Fruit fly (Drosophila melanogaster) whole organism: ENCODE measurements around the gene Mocs2A.

ENCODE experiments used
- CG8478 ChIP-seq: fragments of >200 bp; optimal IDR thresholded peaks from 2 replicates; lab custom pipeline; 2018; ENCODE audit warnings: inconsistent platforms
- Dll ChIP-seq: fragments of >200 bp; optimal IDR thresholded peaks from 2 replicates; lab custom pipeline; 2017
- EcR ChIP-seq, 2 experiments: fragments of >200 bp; optimal IDR thresholded peaks; 2 replicates each; lab custom pipeline; 2017; ENCODE audit warnings: missing biosample characterization in 2 of 2, missing genetic modification characterization in 2 of 2, missing genetic modification reagents in 2 of 2
- pan ChIP-seq: fragments of >200 bp; optimal IDR thresholded peaks from 2 replicates; lab custom pipeline; 2017
- psq ChIP-seq: fragments of >200 bp; optimal IDR thresholded peaks from 2 replicates; lab custom pipeline; 2017
- usp ChIP-seq: fragments of >200 bp; optimal IDR thresholded peaks from 2 replicates; lab custom pipeline; 2017; ENCODE audit warnings: missing biosample characterization, missing genetic modification characterization, mixed read lengths

Gene Mocs2A

dm6 chr3R:25127231-25127689, at the start of gene Mocs2A, which contains the start of the genes Mocs2B and Clbn:
Mocs2A (minus strand) TSS chr3R:25127359.
Mocs2B (minus strand) TSS chr3R:25127359.
Clbn (plus strand) TSS chr3R:25127502.
- TF ChIP-seq psq (lab: Kevin White, UChicago) (no peak), Dll (lab: Kevin White, UChicago) (no peak), CG8478 (lab: Kevin White, UChicago) (no peak), usp (no peak), pan (lab: Kevin White, UChicago) (no peak), EcR (GFP tag; optimal IDR thresholded peaks at IDR 0.05; lab: Kevin White, UChicago) (no peak)

dm6 chr3R:25176517-25176916, 49.4 kb upstream of the Mocs2A start:
- TF ChIP-seq Dll (lab: Kevin White, UChicago) (no peak), EcR (GFP tag; optimal IDR thresholded peaks at IDR 0.05; lab: Kevin White, UChicago) (no peak), usp (no peak), pan (lab: Kevin White, UChicago) (no peak), psq (lab: Kevin White, UChicago) (no peak), CG8478 (lab: Kevin White, UChicago) (no peak)

dm6 chr3R:25174244-25174643, 47.1 kb upstream of the Mocs2A start:
- TF ChIP-seq CG8478 (lab: Kevin White, UChicago) (no peak), EcR (GFP tag; optimal IDR thresholded peaks at IDR 0.05; lab: Kevin White, UChicago) (no peak), psq (lab: Kevin White, UChicago) (no peak), pan (lab: Kevin White, UChicago) (peak; percentile 89)

- TF ChIP-seq pan (lab: Kevin White, UChicago) (no peak), CG8478 (lab: Kevin White, UChicago) (no peak), Dll (lab: Kevin White, UChicago) (no peak), usp (no peak), EcR (GFP tag; optimal IDR thresholded peaks at IDR 0.05; lab: Kevin White, UChicago) (no peak), psq (lab: Kevin White, UChicago) (no peak)
These were observed 45.8 kb upstream of the Mocs2A start for dm6 chr3R:25172976-25173375.

dm6 chr3R:25172353-25172752, 45.2 kb upstream of the Mocs2A start:
- TF ChIP-seq pan (lab: Kevin White, UChicago), result no peak
- no peak for TF ChIP-seq psq (lab: Kevin White, UChicago)
- no peak for TF ChIP-seq EcR (GFP tag; optimal IDR thresholded peaks at IDR 0.05; lab: Kevin White, UChicago)
- TF ChIP-seq Dll (lab: Kevin White, UChicago), result no peak
- TF ChIP-seq usp, result no peak
- TF ChIP-seq CG8478 (lab: Kevin White, UChicago), result no peak

- no peak for TF ChIP-seq pan (lab: Kevin White, UChicago)
- TF ChIP-seq CG8478 (lab: Kevin White, UChicago), result no peak
- TF ChIP-seq psq (lab: Kevin White, UChicago), result no peak
These were observed 41.3 kb upstream of the Mocs2A start for dm6 chr3R:25168259-25168972.

dm6 chr3R:25167407-25168191, 40.4 kb upstream of the Mocs2A start:
- TF ChIP-seq Dll (lab: Kevin White, UChicago), result no peak
- no peak for TF ChIP-seq usp
- no peak for TF ChIP-seq EcR (GFP tag; optimal IDR thresholded peaks at IDR 0.05; lab: Kevin White, UChicago)
- no peak for TF ChIP-seq psq (lab: Kevin White, UChicago)
- no peak for TF ChIP-seq pan (lab: Kevin White, UChicago)
- no peak for TF ChIP-seq CG8478 (lab: Kevin White, UChicago)

- TF ChIP-seq EcR (GFP tag; optimal IDR thresholded peaks at IDR 0.05; lab: Kevin White, UChicago) (no peak), Dll (lab: Kevin White, UChicago) (no peak), psq (lab: Kevin White, UChicago) (no peak), pan (lab: Kevin White, UChicago) (no peak), usp (no peak), CG8478 (lab: Kevin White, UChicago) (no peak)
These were observed 39.6 kb upstream of the Mocs2A start for dm6 chr3R:25166788-25167187.

- TF ChIP-seq EcR (GFP tag; optimal IDR thresholded peaks at IDR 0.05; lab: Kevin White, UChicago) (no peak), usp (no peak), CG8478 (lab: Kevin White, UChicago) (no peak), Dll (lab: Kevin White, UChicago) (no peak), pan (lab: Kevin White, UChicago) (no peak), psq (lab: Kevin White, UChicago) (no peak)
These were observed 34.4 kb upstream of the Mocs2A start for dm6 chr3R:25161520-25161919.

- TF ChIP-seq CG8478 (lab: Kevin White, UChicago) (no peak), psq (lab: Kevin White, UChicago) (no peak)
These were observed 25.2 kb upstream of the Mocs2A start for dm6 chr3R:25152342-25152741.

- TF ChIP-seq pan (lab: Kevin White, UChicago) (no peak), Dll (lab: Kevin White, UChicago) (peak; percentile 76), usp (no peak), EcR (GFP tag; optimal IDR thresholded peaks at IDR 0.05; lab: Kevin White, UChicago) (no peak), psq (lab: Kevin White, UChicago) (no peak)
These were observed 10.6 kb upstream of the Mocs2A start, which contains the start of gene danr for dm6 chr3R:25137565-25138367. danr (plus strand) TSS chr3R:25138072.
